Fruit fly (Drosophila melanogaster) Kc167 (cell line): ENCODE measurements around the gene apolpp.

Source experiments
- Myc ChIP-seq: fragments of >200 bp; optimal IDR thresholded peaks from 2 replicates; lab custom pipeline; 2017; ENCODE audit warnings: missing external identifiers
- Sin3A ChIP-seq: fragments of >200 bp; optimal IDR thresholded peaks from 2 replicates; lab custom pipeline; 2018; ENCODE audit warnings: missing external identifiers
- h ChIP-seq: fragments of >200 bp; optimal IDR thresholded peaks from 3 replicates; lab custom pipeline; 2018; ENCODE audit warnings: missing external identifiers
- insv ChIP-seq: fragments of >200 bp; optimal IDR thresholded peaks from 3 replicates; lab custom pipeline; 2018; ENCODE audit warnings: missing external identifiers
- psq ChIP-seq: fragments of >200 bp; optimal IDR thresholded peaks from 2 replicates; lab custom pipeline; 2017; ENCODE audit warnings: missing external identifiers
- ttk ChIP-seq: sonication (Bioruptor generic); optimal IDR thresholded peaks from 2 replicates; lab custom pipeline; 2017; ENCODE audit warnings: missing external identifiers

apolpp gene

dm6 chr4:1053653-1054163 is 7.1 kb upstream of the apolpp start, which contains the start of gene CaMKII:
Gene CaMKII (minus strand): TSS chr4:1053703.
- no peak for TF ChIP-seq Myc

DNA sequence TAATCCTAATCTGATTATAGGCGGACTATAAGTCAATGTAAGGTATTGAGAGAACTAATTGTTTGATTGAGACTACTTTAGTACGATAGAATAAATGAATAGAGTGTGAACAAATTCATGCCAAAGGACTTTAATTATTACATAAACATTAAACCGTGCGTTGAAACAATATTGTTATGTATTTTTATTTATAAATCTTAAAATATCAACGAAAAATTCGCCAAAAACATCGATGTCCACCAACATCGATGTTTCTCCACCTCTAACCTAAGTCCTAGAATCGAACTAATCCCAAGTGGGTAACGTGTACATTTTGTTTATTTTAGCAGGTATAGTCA is 295 bp downstream of the apolpp start:
- no peak for TF ChIP-seq Myc
- no peak for TF ChIP-seq ttk
- no peak for TF ChIP-seq insv (lab: Kevin White, UChicago)
- no peak for TF ChIP-seq psq (lab: Kevin White, UChicago)
- TF ChIP-seq h (lab: Kevin White, UChicago): no peak
- no peak for TF ChIP-seq Sin3A (lab: Kevin White, UChicago)

dm6 chr4:1062957-1063812 is 2.4 kb downstream of the apolpp start:
- TF ChIP-seq ttk (no peak), Myc (no peak), Sin3A (lab: Kevin White, UChicago) (no peak)

DNA sequence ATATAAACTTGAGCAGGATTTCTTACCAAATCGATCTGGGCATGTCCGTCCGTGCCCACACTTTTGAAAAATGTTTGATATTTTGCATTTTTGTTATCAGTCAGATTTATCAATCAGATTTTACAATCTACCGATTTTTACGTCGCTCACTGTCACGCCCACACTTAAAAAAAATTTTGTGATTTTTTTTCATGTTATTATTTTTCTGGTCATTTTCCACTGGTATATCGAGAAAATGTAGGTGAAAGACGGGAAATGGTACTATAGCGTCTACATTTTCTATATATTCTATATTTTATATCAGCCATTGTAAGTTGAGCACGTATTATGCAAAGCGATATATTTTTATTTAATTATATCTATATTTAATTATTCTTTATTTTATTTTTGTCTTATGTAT is 3.5 kb downstream of the apolpp start:
- no peak for TF ChIP-seq ttk

- no peak for TF ChIP-seq psq (lab: Kevin White, UChicago)
Observed at dm6 chr4:1064652-1065218, 4.0 kb downstream of the apolpp start, which contains the start of gene Zyx. Gene Zyx (minus strand): TSS chr4:1065001.

DNA sequence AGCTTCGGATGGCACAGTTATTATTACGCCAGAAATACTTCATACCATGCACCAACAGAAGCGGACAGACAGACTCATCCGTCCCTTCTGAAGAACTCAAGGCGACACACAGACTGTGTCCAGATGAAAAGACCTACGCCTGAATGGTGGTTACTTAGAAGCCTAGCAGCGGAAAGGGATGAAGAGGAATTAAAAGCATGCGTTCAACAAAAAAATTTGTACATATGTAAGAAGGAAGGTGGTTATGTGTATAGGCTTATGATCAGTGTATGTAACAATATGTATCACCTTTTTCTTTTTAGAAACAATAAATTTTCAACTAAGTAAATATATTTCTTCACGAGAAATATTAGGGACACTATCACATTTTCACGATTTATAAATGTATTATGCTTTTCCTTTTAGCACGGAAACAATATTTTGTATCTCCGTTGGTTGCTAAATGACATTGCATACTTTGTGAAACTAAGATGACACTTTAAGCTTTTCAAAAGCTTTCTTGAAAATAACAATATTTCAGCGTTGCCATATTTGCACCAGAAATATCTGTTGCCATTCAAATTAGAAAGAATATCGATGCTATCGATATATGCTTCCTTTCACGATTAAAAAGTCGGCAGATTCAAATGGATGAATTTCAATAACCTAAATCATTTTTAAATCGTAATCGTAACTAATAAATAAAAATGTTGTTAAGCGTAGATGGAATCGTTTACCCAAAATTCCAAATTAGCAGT is 23.7 kb downstream of the apolpp start, which contains the start of gene Actbeta:
Actbeta (minus strand) TSS at position 471 of the 737 bp plus-strand sequence.
- no peak for TF ChIP-seq Myc
- no peak for TF ChIP-seq h (lab: Kevin White, UChicago)
- no peak for TF ChIP-seq Sin3A (lab: Kevin White, UChicago)
- TF ChIP-seq insv (lab: Kevin White, UChicago): no peak
- TF ChIP-seq ttk: no peak
- TF ChIP-seq psq (lab: Kevin White, UChicago): no peak

dm6 chr4:1088480-1088879 is 27.7 kb downstream of the apolpp start, which contains the start of gene sv:
Gene sv (plus strand): TSS chr4:1088798.
- TF ChIP-seq insv (lab: Kevin White, UChicago): no peak

DNA sequence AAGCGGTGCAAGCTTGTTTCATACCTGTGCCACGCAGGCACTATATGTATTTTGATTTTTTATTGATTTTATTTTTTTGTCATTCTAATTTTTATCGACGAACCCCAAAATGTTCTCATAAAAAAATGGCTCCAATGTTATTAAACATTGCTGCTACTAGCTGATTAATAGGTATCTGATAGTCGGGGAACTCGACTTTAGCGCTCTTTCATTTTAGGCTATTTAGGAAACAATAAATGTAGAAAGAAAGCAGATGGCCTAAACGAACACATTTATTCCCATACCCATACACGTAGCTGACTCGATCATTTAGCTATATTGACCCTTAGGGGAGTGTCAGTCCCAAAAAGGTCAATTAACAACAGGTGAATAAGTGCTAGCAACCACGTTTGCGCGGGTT is 29.5 kb downstream of the apolpp start:
- TF ChIP-seq h (lab: Kevin White, UChicago) (no peak), insv (lab: Kevin White, UChicago) (no peak), psq (lab: Kevin White, UChicago) (no peak), ttk (no peak), Myc (no peak), Sin3A (lab: Kevin White, UChicago) (no peak)

dm6 chr4:1093446-1093845 is 32.7 kb downstream of the apolpp start:
- TF ChIP-seq insv (lab: Kevin White, UChicago) (no peak), Sin3A (lab: Kevin White, UChicago) (no peak), Myc (no peak), h (lab: Kevin White, UChicago) (no peak), psq (lab: Kevin White, UChicago) (no peak), ttk (no peak)

dm6 chr4:1097608-1098262 is 37.0 kb downstream of the apolpp start:
- TF ChIP-seq psq (lab: Kevin White, UChicago) (no peak), insv (lab: Kevin White, UChicago) (no peak), ttk (no peak), Myc (no peak), Sin3A (lab: Kevin White, UChicago) (no peak), h (lab: Kevin White, UChicago) (no peak)

DNA sequence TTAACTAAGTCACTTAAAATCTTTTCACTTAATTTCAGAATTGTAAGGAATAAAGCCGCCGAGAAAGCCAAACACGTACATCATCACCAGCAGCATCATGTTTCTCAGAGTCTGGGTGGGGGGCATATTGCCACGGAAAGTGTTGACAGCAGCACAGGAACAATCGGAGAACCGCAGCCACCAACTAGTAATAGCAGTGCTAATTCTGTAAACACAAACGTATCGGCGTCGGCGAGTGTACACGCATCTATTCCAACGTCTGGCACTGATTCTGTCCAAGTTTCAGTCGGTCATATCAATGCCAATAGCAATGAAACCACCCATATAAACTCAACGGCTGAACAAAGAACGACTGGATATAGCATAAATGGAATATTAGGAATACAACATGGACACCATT is 45.3 kb downstream of the apolpp start:
- no peak for TF ChIP-seq ttk
- no peak for TF ChIP-seq Sin3A (lab: Kevin White, UChicago)
- no peak for TF ChIP-seq insv (lab: Kevin White, UChicago)
- TF ChIP-seq Myc: no peak
- no peak for TF ChIP-seq psq (lab: Kevin White, UChicago)
- no peak for TF ChIP-seq h (lab: Kevin White, UChicago)
